Fruit fly (Drosophila melanogaster): ENCODE results near the gene CG6678.

The CG6678 gene

DNA sequence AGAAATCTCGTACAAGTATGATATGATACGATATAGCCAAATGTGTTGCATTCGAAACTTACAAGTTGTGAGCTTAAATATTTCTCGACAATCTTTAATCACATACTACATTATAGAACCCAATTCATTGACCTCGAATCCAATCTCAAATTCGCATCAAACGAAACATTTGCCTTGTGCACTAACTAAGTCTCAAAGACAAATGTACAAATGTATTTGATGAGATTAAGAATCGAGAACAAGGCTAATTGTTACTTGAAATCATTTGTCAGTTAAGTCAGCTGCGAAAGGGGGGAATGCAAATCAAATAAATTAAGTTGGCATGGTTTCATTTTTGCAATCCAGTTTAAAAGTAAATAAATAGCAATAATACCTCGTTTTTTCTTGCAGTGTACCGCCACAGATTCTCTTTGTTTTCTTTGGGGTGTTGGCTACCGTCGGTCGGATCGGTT is 48.3 kb upstream of the CG6678 start (continued):
- TF ChIP-seq Scr (GFP tag; IDR thresholded peaks at IDR 0.05; ENCODE audit: partially characterized antibody) (no peak), Hsf (GFP tag; optimal IDR thresholded peaks at IDR 0.05) (peak; percentile 11), CG17186 (GFP tag; optimal IDR thresholded peaks at IDR 0.05) (no peak), CG10209 (GFP tag; optimal IDR thresholded peaks at IDR 0.05) (peak; percentile 5), Abd-B (GFP tag; optimal IDR thresholded peaks at IDR 0.05) (no peak), H2.0 (GFP tag; IDR thresholded peaks at IDR 0.05) (no peak), CG12219 (GFP tag; optimal IDR thresholded peaks at IDR 0.05) (no peak), CG8944 (GFP tag; optimal IDR thresholded peaks at IDR 0.05) (no peak), CG14965 (GFP tag; optimal IDR thresholded peaks at IDR 0.05; ENCODE audit: borderline replicate concordance) (no peak), sug (tag; optimal IDR thresholded peaks at IDR 0.05) (no peak), CG32532 (GFP tag; IDR thresholded peaks at IDR 0.05) (no peak), CG5245 (GFP tag; optimal IDR thresholded peaks at IDR 0.05) (no peak), pzg (GFP tag; optimal IDR thresholded peaks at IDR 0.05) (no peak), schlank (tag; optimal IDR thresholded peaks at IDR 0.05) (no peak), peb (GFP tag; IDR thresholded peaks at IDR 0.05) (no peak), dimm (GFP tag; IDR thresholded peaks at IDR 0.05) (no peak), Hr51 (GFP tag; optimal IDR thresholded peaks at IDR 0.05) (peak in 1 of 2 experiments; percentile 64), ro (GFP tag; IDR thresholded peaks at IDR 0.05) (no peak), CG18619 (GFP tag; optimal IDR thresholded peaks at IDR 0.05) (peak; percentile 25), Trl (optimal IDR thresholded peaks at IDR 0.05) (no peak), Trl (GFP tag; optimal IDR thresholded peaks at IDR 0.05) (no peak), Hmr (GFP tag; optimal IDR thresholded peaks at IDR 0.05) (peak; percentile 4), dmrt11E (tag; optimal IDR thresholded peaks at IDR 0.05) (peak; percentile 16), CG16779 (GFP tag; IDR thresholded peaks at IDR 0.05) (no peak), CG16813 (GFP tag; IDR thresholded peaks at IDR 0.05; ENCODE audit: partially characterized antibody) (no peak), CG13287 (GFP tag; IDR thresholded peaks at IDR 0.05; ENCODE audit: partially characterized antibody) (no peak), CG6654 (GFP tag; optimal IDR thresholded peaks at IDR 0.05) (no peak), CG15011 (GFP tag; optimal IDR thresholded peaks at IDR 0.05) (no peak), Dip3 (GFP tag; optimal IDR thresholded peaks at IDR 0.05) (no peak), croc (GFP tag; conservative IDR thresholded peaks at IDR 0.05) (no peak), inv (GFP tag; IDR thresholded peaks at IDR 0.05; ENCODE audit: partially characterized antibody) (no peak), emc (GFP tag; optimal IDR thresholded peaks at IDR 0.05) (no peak), vnd (GFP tag; IDR thresholded peaks at IDR 0.05; ENCODE audit: partially characterized antibody) (no peak), da (GFP tag; optimal IDR thresholded peaks at IDR 0.05) (no peak), Fer3 (tag; optimal IDR thresholded peaks at IDR 0.05) (no peak), Camta (GFP tag; optimal IDR thresholded peaks at IDR 0.05) (no peak), CTCF (GFP tag; optimal IDR thresholded peaks at IDR 0.05) (no peak), dysf (GFP tag; IDR thresholded peaks at IDR 0.05) (peak; percentile 40; the same call in 1 of the 3 replicates), BtbVII (GFP tag; optimal IDR thresholded peaks at IDR 0.05) (no peak), CG31441 (GFP tag; IDR thresholded peaks at IDR 0.05) (peak; percentile 56; the same call in 1 of the 2 replicates), Chrac-16 (GFP tag; optimal IDR thresholded peaks at IDR 0.05) (peak; percentile 2), tup (GFP tag; optimal IDR thresholded peaks at IDR 0.05) (no peak), tgo (GFP tag; IDR thresholded peaks at IDR 0.05) (no peak), CrebB (tag; optimal IDR thresholded peaks at IDR 0.05) (no peak), trem (tag; optimal IDR thresholded peaks at IDR 0.05) (no peak), CG6813 (GFP tag; optimal IDR thresholded peaks at IDR 0.05) (no peak), MBD-R2 (GFP tag; IDR thresholded peaks at IDR 0.05) (no peak), HLH54F (GFP tag; optimal IDR thresholded peaks at IDR 0.05) (no peak), Mes4 (GFP tag; optimal IDR thresholded peaks at IDR 0.05) (no peak), CG6854 (GFP tag; optimal IDR thresholded peaks at IDR 0.05) (no peak), zen2 (GFP tag; IDR thresholded peaks at IDR 0.05; ENCODE audit: partially characterized antibody) (no peak), CG2875 (GFP tag; optimal IDR thresholded peaks at IDR 0.05) (no peak)
